Fruit fly (Drosophila melanogaster) whole organism, wandering third instar larva: Measurements from ENCODE around the gene ph-d.
A peak's percentile ranks its signal among the peaks of the same experiment; 100 is the strongest.

ENCODE experiments used
- Abd-B ChIP-seq: fragments of >200 bp; optimal IDR thresholded peaks from 2 replicates; lab custom pipeline; 2017; ENCODE audit warnings: missing biosample characterization, missing genetic modification characterization
- CG32264 ChIP-seq: fragments of 200-800 bp; sonication (Bioruptor generic); optimal IDR thresholded peaks from 2 replicates; lab custom pipeline; 2016; ENCODE audit warnings: missing biosample characterization, missing genetic modification characterization
- CG9705 ChIP-seq: fragments of 200-800 bp; sonication (Bioruptor generic); optimal IDR thresholded peaks from 2 replicates; lab custom pipeline; 2018; ENCODE audit warnings: missing biosample characterization, mild to moderate bottlenecking, missing genetic modification characterization
- Dfd ChIP-seq: fragments of >200 bp; optimal IDR thresholded peaks from 2 replicates; lab custom pipeline; 2017; ENCODE audit warnings: missing biosample characterization, missing genetic modification characterization
- Dif ChIP-seq: fragments of 200-275, 200-300 bp; sonication (Bioruptor generic); optimal IDR thresholded peaks from 2 replicates; lab custom pipeline; 2018; ENCODE audit warnings: missing biosample characterization, missing genetic modification characterization; ENCODE audit not compliant: partially characterized antibody
- GATAd ChIP-seq: sonication (Bioruptor generic); optimal IDR thresholded peaks from 2 replicates; lab custom pipeline; 2016; ENCODE audit warnings: missing biosample characterization, missing genetic modification characterization
- HLH106 ChIP-seq: fragments of 200-800 bp; optimal IDR thresholded peaks from 3 replicates; lab custom pipeline; 2019; ENCODE audit warnings: missing biosample characterization, mild to moderate bottlenecking, missing genetic modification characterization, moderate library complexity
- Hr78 ChIP-seq: fragments of >200 bp; optimal IDR thresholded peaks from 2 replicates; lab custom pipeline; 2017; ENCODE audit warnings: missing biosample characterization, missing genetic modification characterization
- Hr83 ChIP-seq: fragments of 200-300 bp; sonication (Bioruptor generic); optimal IDR thresholded peaks from 2 replicates; lab custom pipeline; 2016; ENCODE audit warnings: missing biosample characterization, mild to moderate bottlenecking, missing genetic modification characterization, moderate library complexity; ENCODE audit not compliant: poor library complexity, severe bottlenecking
- Jra ChIP-seq: sonication (Bioruptor generic); optimal IDR thresholded peaks from 2 replicates; lab custom pipeline; 2016; ENCODE audit warnings: missing biosample characterization, missing genetic modification characterization
- N ChIP-seq: fragments of >200 bp; optimal IDR thresholded peaks from 2 replicates; lab custom pipeline; 2018; ENCODE audit warnings: missing biosample characterization, missing external identifiers, missing genetic modification characterization
- Rel ChIP-seq, 2 experiments: fragments of 200-800 bp; sonication (Bioruptor generic) in 1 of 2; optimal IDR thresholded peaks; 2 replicates in 1 of 2; 3 replicates in 1 of 2; lab custom pipeline; 2016 to 2019; ENCODE audit warnings: mild to moderate bottlenecking in 2 of 2, missing biosample characterization in 2 of 2, missing genetic modification characterization in 2 of 2, moderate library complexity in 1 of 2
- Sp1 ChIP-seq: fragments of 200-800 bp; sonication (Bioruptor generic); optimal IDR thresholded peaks from 3 replicates; lab custom pipeline; 2019; ENCODE audit warnings: missing biosample characterization, mild to moderate bottlenecking, missing genetic modification characterization, moderate library complexity
- dsf ChIP-seq: sonication (Bioruptor generic); optimal IDR thresholded peaks from 2 replicates; lab custom pipeline; 2016; ENCODE audit warnings: missing biosample characterization, missing genetic modification characterization, borderline replicate concordance
- foxo ChIP-seq, 2 experiments: fragments of 200-800 bp; sonication (Bioruptor generic); optimal IDR thresholded peaks; 2 replicates in 1 of 2; 3 replicates in 1 of 2; lab custom pipeline; 2016 to 2017; ENCODE audit warnings: missing biosample characterization in 2 of 2, missing genetic modification characterization in 2 of 2
- fru ChIP-seq: fragments of 200-800 bp; sonication (Bioruptor generic); optimal IDR thresholded peaks from 3 replicates; lab custom pipeline; 2016; ENCODE audit warnings: missing biosample characterization, mild to moderate bottlenecking, missing genetic modification characterization
- h ChIP-seq: fragments of 200-800 bp; sonication (Bioruptor generic); optimal IDR thresholded peaks from 3 replicates; lab custom pipeline; 2016; ENCODE audit warnings: missing biosample characterization, mild to moderate bottlenecking, missing genetic modification characterization
- jim ChIP-seq: fragments of 175-275, 200-325 bp; sonication (Bioruptor generic); optimal IDR thresholded peaks from 2 replicates; lab custom pipeline; 2016; ENCODE audit warnings: missing biosample characterization, mild to moderate bottlenecking, missing genetic modification characterization
- pan ChIP-seq: fragments of >200 bp; optimal IDR thresholded peaks from 2 replicates; lab custom pipeline; 2017
- psq ChIP-seq: fragments of 200-800 bp; sonication (Bioruptor generic); optimal IDR thresholded peaks from 3 replicates; lab custom pipeline; 2017; ENCODE audit warnings: missing biosample characterization, mild to moderate bottlenecking, missing genetic modification characterization, moderate library complexity
- rgr ChIP-seq: fragments of 200-800 bp; sonication (Bioruptor generic); optimal IDR thresholded peaks from 3 replicates; lab custom pipeline; 2016; ENCODE audit warnings: missing biosample characterization, mild to moderate bottlenecking, missing genetic modification characterization
- sv ChIP-seq: fragments of 200-800 bp; sonication (Bioruptor generic); optimal IDR thresholded peaks from 3 replicates; lab custom pipeline; 2016; ENCODE audit warnings: missing biosample characterization, missing genetic modification characterization
- tai ChIP-seq: sonication (Bioruptor generic); optimal IDR thresholded peaks from 2 replicates; lab custom pipeline; 2016; ENCODE audit warnings: missing biosample characterization, missing genetic modification characterization
- woc ChIP-seq: sonication (Bioruptor generic); optimal IDR thresholded peaks from 2 replicates; lab custom pipeline; 2016; ENCODE audit warnings: missing biosample characterization, mild to moderate bottlenecking, missing genetic modification characterization

The ph-d gene

DNA sequence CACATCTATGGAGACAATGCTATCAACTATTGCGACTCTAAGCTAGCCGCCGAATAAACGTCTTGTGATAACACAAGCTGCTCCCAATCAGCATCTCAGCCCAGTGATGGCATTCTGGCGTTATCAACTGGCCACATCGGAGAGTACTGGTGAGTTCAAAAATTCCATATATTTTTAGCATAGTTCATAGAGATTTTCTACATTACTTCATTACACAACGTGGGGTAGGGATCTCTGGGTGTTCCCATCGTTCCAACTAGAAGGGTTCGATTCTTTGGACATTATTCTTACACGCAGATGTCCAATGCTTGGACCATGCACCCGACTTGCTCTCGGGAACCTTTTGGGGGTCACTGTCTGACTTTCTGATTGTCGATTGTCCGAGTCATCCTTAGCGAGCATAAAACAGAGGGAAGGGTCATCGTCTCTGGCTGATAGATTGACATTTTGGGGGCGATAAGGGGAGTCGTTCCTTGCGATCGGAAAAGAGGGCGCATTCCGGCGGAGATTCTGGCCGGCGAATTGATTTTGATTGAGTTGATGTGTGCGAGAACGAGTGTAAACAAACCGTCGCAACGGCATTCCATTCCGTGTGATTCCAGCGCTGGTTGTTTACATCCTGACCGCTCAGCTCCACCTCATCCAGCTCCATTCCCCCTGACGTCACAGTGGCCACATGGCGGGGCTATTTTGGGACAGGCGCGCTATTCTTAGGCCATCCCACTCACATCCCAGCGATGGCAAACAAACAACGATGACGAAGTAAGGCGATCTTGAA, 39.2 kb upstream of the ph-d start, which contains the start of the genes Cyp4d1 and CG3630:
Gene Cyp4d1 (minus strand): TSS at position 51 of the 778 bp plus-strand sequence.
Gene CG3630 (plus strand): TSS at position 67 of the 778 bp plus-strand sequence.
- TF ChIP-seq HLH106 (no peak), Rel (GFP tag; optimal IDR thresholded peaks at IDR 0.05; lab: Kevin White, UChicago) (no peak), Rel (tag; optimal IDR thresholded peaks at IDR 0.05; lab: Kevin White, UChicago) (peak; percentile 92), Dif (no peak), pan (lab: Kevin White, UChicago) (no peak)

DNA sequence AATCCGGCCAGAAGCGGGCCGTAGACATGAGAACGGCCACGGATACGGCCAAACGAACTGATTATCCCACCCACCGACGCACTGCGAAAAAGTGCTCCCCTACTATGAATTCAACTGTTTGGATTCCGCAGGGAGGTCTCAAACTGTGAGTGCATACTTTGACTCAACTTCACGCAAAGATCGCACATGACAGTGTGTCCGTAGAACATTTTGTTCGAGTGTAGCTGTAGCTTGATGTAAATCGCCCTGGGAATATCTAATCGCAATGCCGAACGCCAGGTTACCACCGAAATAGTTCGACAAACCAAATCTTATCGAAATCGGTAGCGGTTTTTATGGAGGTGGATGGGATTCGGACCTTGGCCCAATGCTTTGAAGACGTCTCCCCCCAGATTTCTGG, 37.9 kb upstream of the ph-d start:
- TF ChIP-seq sv (GFP tag; lab: Kevin White, UChicago), result no peak

DNA sequence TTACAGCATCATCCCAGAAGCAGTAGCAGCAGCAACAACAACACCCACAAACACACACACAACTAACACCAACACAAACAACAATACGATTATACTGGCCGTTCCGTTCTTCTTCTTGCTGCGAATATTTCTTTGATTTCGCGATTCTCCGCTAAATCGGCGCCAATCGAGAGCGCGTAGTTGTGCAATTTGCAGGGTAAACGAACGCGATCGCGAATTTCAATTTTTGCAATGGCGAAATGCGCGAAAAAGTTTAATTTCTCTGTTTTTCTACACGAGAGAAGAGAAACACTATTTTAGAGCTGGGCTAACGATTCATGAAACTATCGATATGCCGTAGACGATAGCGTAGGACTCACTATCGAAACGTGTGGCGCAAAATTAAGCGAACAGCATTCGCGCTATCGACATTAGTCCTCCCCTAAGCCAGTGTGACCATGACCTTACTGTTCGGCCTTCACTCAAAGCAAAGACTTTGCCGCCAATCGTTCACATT, 35.6 kb upstream of the ph-d start, which contains the start of gene wapl:
Gene wapl (minus strand): TSS at position 316 of the 496 bp plus-strand sequence.
- TF ChIP-seq rgr (GFP tag; lab: Kevin White, UChicago), result peak; percentile 37
- TF ChIP-seq psq (GFP tag; lab: Kevin White, UChicago), result peak; percentile 7
- TF ChIP-seq fru (GFP tag; lab: Kevin White, UChicago), result peak; percentile 25
- peak; percentile 27 for TF ChIP-seq h
- TF ChIP-seq Rel (GFP tag; optimal IDR thresholded peaks at IDR 0.05; lab: Kevin White, UChicago), result no peak
- peak; percentile 6 for TF ChIP-seq Rel (tag; optimal IDR thresholded peaks at IDR 0.05; lab: Kevin White, UChicago)
- TF ChIP-seq dsf (GFP tag; lab: Kevin White, UChicago), result no peak
- no peak for TF ChIP-seq Dfd (GFP tag; lab: Kevin White, UChicago)
- no peak for TF ChIP-seq Abd-B (GFP tag; lab: Kevin White, UChicago)
- TF ChIP-seq Jra, result peak; percentile 75
- no peak for TF ChIP-seq sv (GFP tag; lab: Kevin White, UChicago)
- no peak for TF ChIP-seq GATAd (GFP tag; lab: Kevin White, UChicago)
- TF ChIP-seq tai (GFP tag; lab: Kevin White, UChicago), result no peak
- TF ChIP-seq CG32264 (GFP tag; lab: Kevin White, UChicago), result no peak
- TF ChIP-seq Sp1 (GFP tag; lab: Kevin White, UChicago), result no peak
- TF ChIP-seq Hr83 (GFP tag; lab: Kevin White, UChicago), result peak; percentile 82
- TF ChIP-seq woc (GFP tag; lab: Kevin White, UChicago), result no peak
- TF ChIP-seq CG9705 (GFP tag; lab: Kevin White, UChicago), result no peak
- peak in 1 of 2 experiments; percentile 39 for TF ChIP-seq foxo (GFP tag; optimal IDR thresholded peaks at IDR 0.05; lab: Kevin White, UChicago)

DNA sequence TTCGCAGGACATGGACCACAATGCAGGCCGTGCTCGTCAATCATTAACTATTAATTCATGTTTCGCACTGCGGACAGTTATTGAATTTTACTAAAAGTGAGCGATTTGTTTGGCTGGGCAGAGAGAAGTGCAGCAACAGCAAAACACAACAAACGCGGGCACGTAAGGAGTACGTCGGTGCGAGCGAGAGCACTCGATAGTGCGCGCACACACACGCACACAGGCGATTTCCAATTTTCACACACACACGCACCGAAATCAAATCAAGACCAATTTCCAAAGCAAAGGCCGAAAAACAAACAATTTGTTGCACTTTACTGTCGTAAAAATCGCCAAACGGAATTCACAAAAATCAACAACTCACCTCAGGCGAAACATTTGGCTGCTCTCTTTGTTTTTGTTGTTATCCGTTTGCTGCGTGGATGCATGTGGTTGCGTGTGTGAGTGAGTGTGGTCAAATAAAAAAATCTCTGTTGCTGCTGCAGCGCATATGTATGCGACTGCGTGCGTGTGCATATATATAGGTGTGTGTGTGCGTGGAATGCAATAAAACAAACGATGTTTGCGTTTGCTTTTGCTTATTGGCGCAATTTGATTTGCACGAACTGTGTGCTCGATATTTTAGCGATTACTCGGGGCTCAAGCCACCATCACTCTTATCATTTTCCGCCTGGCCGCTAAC, 35.0 kb upstream of the ph-d start:
- TF ChIP-seq Abd-B (GFP tag; lab: Kevin White, UChicago), result peak; percentile 74
- peak; percentile 83 for TF ChIP-seq N (GFP tag; lab: Kevin White, UChicago)
- TF ChIP-seq h, result no peak
- no peak for TF ChIP-seq rgr (GFP tag; lab: Kevin White, UChicago)
- peak; percentile 46 for TF ChIP-seq Hr78 (GFP tag; lab: Kevin White, UChicago)
- TF ChIP-seq Sp1 (GFP tag; lab: Kevin White, UChicago), result peak; percentile 2
- TF ChIP-seq, all 38 proteins: peak for 4

DNA sequence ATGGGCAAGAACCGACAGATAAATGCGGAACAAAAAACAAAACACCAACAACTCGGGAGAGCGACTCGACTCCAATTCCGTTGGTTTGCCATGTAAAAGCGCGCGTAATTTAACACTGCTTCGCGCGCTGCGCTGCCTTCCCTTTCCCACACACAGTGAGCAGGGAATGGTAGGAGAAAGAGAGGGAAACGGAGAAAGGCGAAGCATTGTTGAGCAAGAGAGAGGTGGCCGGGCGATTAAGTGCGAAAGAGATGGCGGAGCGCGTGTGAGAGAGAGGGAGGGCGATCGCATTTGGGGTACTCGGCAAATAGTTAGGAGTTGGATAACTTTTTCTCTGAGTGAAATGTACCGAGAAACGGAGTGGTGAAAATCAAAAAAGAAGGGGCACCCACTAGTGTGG, 32.8 kb upstream of the ph-d start:
- TF ChIP-seq N (GFP tag; lab: Kevin White, UChicago), result peak; percentile 24
- peak; percentile 7 for TF ChIP-seq h
- TF ChIP-seq sv (GFP tag; lab: Kevin White, UChicago), result no peak
- TF ChIP-seq Dif, result peak; percentile 12
- peak; percentile 5 for TF ChIP-seq psq (GFP tag; lab: Kevin White, UChicago)
- peak in 1 of 2 experiments; percentile 21 for TF ChIP-seq foxo (GFP tag; optimal IDR thresholded peaks at IDR 0.05; lab: Kevin White, UChicago)
- no peak for TF ChIP-seq jim (GFP tag; lab: Kevin White, UChicago)
- TF ChIP-seq Dfd (GFP tag; lab: Kevin White, UChicago), result no peak
- no peak for TF ChIP-seq CG32264 (GFP tag; lab: Kevin White, UChicago)
- no peak for TF ChIP-seq Jra
- TF ChIP-seq fru (GFP tag; lab: Kevin White, UChicago), result peak; percentile 30
- TF ChIP-seq Sp1 (GFP tag; lab: Kevin White, UChicago), result no peak
- TF ChIP-seq CG9705 (GFP tag; lab: Kevin White, UChicago), result no peak
- TF ChIP-seq dsf (GFP tag; lab: Kevin White, UChicago), result no peak
- TF ChIP-seq rgr (GFP tag; lab: Kevin White, UChicago), result peak; percentile 4
